Fruit fly (Drosophila melanogaster): Measurements from ENCODE around the gene Got2.
A peak's percentile ranks its signal among the peaks of the same experiment; 100 is the strongest.

The Got2 gene

DNA sequence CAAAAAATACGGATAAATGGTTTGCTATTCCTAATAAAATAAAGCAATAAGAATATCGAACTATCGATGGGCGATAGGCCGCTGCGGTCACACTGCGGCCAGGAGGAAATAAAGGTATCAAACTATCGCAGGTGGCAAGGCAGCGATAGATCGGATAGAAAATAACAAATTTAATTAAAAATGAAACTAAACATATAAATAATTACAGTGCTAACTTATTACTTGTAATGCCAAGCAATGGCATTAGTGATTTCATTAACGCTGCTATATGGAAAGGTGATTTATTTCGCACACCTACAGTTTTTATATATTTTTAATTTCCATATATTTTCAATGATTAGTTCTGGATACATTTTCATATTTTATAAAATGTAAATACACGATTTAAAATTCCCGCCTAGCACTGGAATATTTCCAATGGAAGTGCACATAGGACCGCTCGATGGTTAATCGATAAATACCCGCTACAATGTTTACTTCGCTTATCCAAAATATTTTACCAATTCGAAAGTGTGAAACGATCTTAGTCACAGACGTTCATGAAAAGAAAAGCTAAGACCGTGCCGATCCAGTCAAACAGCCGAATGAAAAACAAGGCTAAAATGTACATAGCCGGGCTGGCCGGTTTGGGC, 6.7 kb downstream of the Got2 start, which contains the start of the genes CG15356 and CG15362:
TSS of gene CG15356 (minus strand) at position 48 of the 632 bp plus-strand sequence.
TSS of gene CG15362 (plus strand) at position 469 of the 632 bp plus-strand sequence.
- TF ChIP-seq pdm3 (GFP tag; optimal IDR thresholded peaks at IDR 0.05): no peak
- TF ChIP-seq Hr4 (GFP tag; optimal IDR thresholded peaks at IDR 0.05): peak; percentile 31
- no peak for TF ChIP-seq CG10669 (GFP tag; optimal IDR thresholded peaks at IDR 0.05)
- TF ChIP-seq CG11902 (GFP tag; optimal IDR thresholded peaks at IDR 0.05): no peak
- TF ChIP-seq CG10631 (GFP tag; optimal IDR thresholded peaks at IDR 0.05): no peak
- TF ChIP-seq CG16779 (tag; optimal IDR thresholded peaks at IDR 0.05): no peak
- TF ChIP-seq OdsH (GFP tag; optimal IDR thresholded peaks at IDR 0.05): no peak
- no peak for TF ChIP-seq CG1621 (tag; optimal IDR thresholded peaks at IDR 0.05)
- TF ChIP-seq salr (GFP tag; optimal IDR thresholded peaks at IDR 0.05): no peak
- TF ChIP-seq dsx (GFP tag; optimal IDR thresholded peaks at IDR 0.05; ENCODE audit: poor library complexity, severe bottlenecking): peak; percentile 92
- no peak for TF ChIP-seq dac (GFP tag; optimal IDR thresholded peaks at IDR 0.05)
- peak; percentile 29 for TF ChIP-seq lz (GFP tag; optimal IDR thresholded peaks at IDR 0.05)
- no peak for TF ChIP-seq CG6808 (GFP tag; optimal IDR thresholded peaks at IDR 0.05)
- TF ChIP-seq Eip93F (GFP tag; optimal IDR thresholded peaks at IDR 0.05): peak; percentile 57
- TF ChIP-seq Lpt (GFP tag; optimal IDR thresholded peaks at IDR 0.05): no peak
- TF ChIP-seq fd59A (GFP tag; optimal IDR thresholded peaks at IDR 0.05): no peak
- TF ChIP-seq Sox14 (GFP tag; optimal IDR thresholded peaks at IDR 0.05): no peak
- TF ChIP-seq spab (GFP tag; optimal IDR thresholded peaks at IDR 0.05): no peak
- no peak for TF ChIP-seq CG4318 (GFP tag; optimal IDR thresholded peaks at IDR 0.05)
- TF ChIP-seq fkh (GFP tag; optimal IDR thresholded peaks at IDR 0.05): no peak
- TF ChIP-seq Smox (GFP tag; optimal IDR thresholded peaks at IDR 0.05): no peak
- TF ChIP-seq CG31627 (GFP tag; optimal IDR thresholded peaks at IDR 0.05): peak; percentile 29
- no peak for TF ChIP-seq CG11294 (GFP tag; IDR thresholded peaks at IDR 0.05)
- TF ChIP-seq cyc (GFP tag; optimal IDR thresholded peaks at IDR 0.05): peak; percentile 39
- TF ChIP-seq fd85E (GFP tag; optimal IDR thresholded peaks at IDR 0.05): no peak
- no peak for TF ChIP-seq Sox102F (GFP tag; optimal IDR thresholded peaks at IDR 0.05)
- no peak for TF ChIP-seq CG6854 (GFP tag; optimal IDR thresholded peaks at IDR 0.05)
- no peak for TF ChIP-seq Ets96B (tag; optimal IDR thresholded peaks at IDR 0.05)
- no peak for TF ChIP-seq CG6276 (GFP tag; optimal IDR thresholded peaks at IDR 0.05)
- TF ChIP-seq CG3919 (GFP tag; optimal IDR thresholded peaks at IDR 0.05): no peak
- peak; percentile 18 for TF ChIP-seq CG32006 (GFP tag; optimal IDR thresholded peaks at IDR 0.05)
- no peak for TF ChIP-seq ss (GFP tag; optimal IDR thresholded peaks at IDR 0.05)
- TF ChIP-seq svp (GFP tag): no peak
- no peak for TF ChIP-seq CG7368 (GFP tag; optimal IDR thresholded peaks at IDR 0.05)
- no peak for TF ChIP-seq CG15336 (GFP tag; IDR thresholded peaks at IDR 0.05)
- no peak for TF ChIP-seq Eip75B (GFP tag; optimal IDR thresholded peaks at IDR 0.05)
- TF ChIP-seq CG11762 (GFP tag; optimal IDR thresholded peaks at IDR 0.05; ENCODE audit: insufficient read depth): no peak
- TF ChIP-seq Gug (GFP tag; IDR thresholded peaks at IDR 0.05): no peak
- peak; percentile 66 for TF ChIP-seq Eip78C (GFP tag)
- TF ChIP-seq Blimp-1 (GFP tag; optimal IDR thresholded peaks at IDR 0.05): no peak
- TF ChIP-seq CG8119 (GFP tag; IDR thresholded peaks at IDR 0.05): 0 out of 3 replicates have a peak, but pooled peaks have one; percentile 30
- no peak for TF ChIP-seq Sox15 (GFP tag; optimal IDR thresholded peaks at IDR 0.05)
- no peak for TF ChIP-seq vri (GFP tag; optimal IDR thresholded peaks at IDR 0.05)
- no peak for TF ChIP-seq acj6 (GFP tag; optimal IDR thresholded peaks at IDR 0.05)
- no peak for TF ChIP-seq CG6163 (GFP tag; IDR thresholded peaks at IDR 0.05)
- TF ChIP-seq net (GFP tag; optimal IDR thresholded peaks at IDR 0.05): no peak
- TF ChIP-seq Met (GFP tag; optimal IDR thresholded peaks at IDR 0.05): no peak
- TF ChIP-seq topi (GFP tag; optimal IDR thresholded peaks at IDR 0.05): peak; percentile 55
- peak; percentile 42 for TF ChIP-seq CG3032 (tag; optimal IDR thresholded peaks at IDR 0.05)
- no peak for TF ChIP-seq Hr38 (GFP tag; optimal IDR thresholded peaks at IDR 0.05)
- no peak for TF ChIP-seq CG6792 (GFP tag; optimal IDR thresholded peaks at IDR 0.05)
- TF ChIP-seq CG9139 (GFP tag; optimal IDR thresholded peaks at IDR 0.05): no peak
